Fruit fly (Drosophila melanogaster) whole organism, larva: ENCODE results near the gene Nos.

Source experiments
- noc ChIP-seq: fragments of 200-800 bp; sonication (Bioruptor generic); optimal IDR thresholded peaks from 3 replicates; lab custom pipeline; 2019; ENCODE audit warnings: missing biosample characterization, mild to moderate bottlenecking, missing genetic modification characterization, moderate library complexity

Gene Nos

DNA sequence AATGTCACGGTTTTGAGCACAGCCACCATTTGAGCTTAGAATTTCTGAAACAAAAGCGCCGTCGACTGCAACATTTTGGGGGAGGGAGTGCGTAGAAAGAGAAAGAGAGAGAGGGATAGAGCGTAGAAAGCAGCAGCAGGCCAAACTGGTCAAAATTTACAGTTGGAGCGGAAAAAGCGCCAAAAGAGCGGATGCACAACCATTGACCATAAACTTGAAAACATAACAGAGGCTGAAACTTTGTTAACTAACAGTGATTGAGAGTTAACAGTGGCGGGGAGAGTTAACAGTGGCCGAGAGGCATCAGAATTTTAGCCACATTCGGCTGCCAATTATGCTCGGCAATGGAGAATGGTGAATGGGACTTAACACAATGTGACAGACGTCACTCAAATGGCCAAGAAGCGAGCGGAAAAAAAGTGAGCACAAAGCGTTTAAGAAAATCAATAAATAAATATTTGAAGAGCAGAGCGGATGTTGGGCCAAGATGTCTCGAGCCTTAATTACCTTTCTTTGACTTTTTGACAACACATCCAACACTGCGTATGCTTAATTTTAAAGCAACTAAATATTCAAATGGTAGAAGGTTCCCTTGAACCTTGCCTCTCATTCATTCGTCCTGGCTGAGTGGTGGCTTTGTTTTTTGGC, 80.1 kb downstream of the Nos start:
- TF ChIP-seq noc (tag; lab: Kevin White, UChicago) = no peak

DNA sequence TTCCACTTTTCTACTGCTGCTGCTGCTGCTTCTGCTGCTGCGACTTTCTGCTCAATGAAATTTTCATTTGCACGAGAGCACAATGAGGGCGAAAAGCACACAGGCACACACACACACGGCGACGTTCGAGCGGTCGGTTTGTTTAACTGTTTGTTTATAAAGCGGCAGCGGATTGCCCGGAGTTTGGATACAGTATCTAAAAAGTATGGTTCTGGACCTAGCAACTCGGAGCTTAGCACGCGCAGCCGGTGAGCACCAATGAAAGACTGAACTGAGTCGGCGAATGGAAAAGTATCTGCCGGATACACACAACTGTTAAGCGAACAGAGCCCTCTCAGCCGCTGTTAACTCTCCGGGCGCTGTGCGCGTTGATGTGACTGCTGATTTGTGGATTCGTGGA, 81.3 kb downstream of the Nos start, which contains the start of gene CG17124:
Gene CG17124 (minus strand): TSS at position 277 of the 400 bp plus-strand sequence.
- TF ChIP-seq noc (tag; lab: Kevin White, UChicago) = no peak

DNA sequence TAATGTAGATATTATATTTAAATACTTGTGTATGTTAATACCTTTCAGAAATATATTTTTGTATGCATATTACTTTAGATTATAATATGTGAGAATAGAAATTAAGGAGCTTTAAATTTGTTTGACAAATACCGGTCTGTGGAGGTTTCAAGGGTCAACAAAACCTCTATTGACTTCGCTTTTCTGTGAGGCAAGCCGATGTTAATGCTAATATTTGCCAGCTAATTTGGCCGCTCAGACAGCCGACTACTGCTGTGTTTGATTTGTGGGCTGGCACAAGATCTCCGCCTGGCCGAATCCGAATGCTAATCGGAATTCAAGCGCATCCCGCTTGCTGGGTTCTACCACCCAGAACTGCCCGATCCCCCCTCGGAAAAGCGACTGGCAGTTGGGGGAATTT, 82.7 kb downstream of the Nos start:
- no peak for TF ChIP-seq noc (tag; lab: Kevin White, UChicago)
